Worm (Caenorhabditis elegans): ENCODE measurements around the gene mlt-3.

DNA sequence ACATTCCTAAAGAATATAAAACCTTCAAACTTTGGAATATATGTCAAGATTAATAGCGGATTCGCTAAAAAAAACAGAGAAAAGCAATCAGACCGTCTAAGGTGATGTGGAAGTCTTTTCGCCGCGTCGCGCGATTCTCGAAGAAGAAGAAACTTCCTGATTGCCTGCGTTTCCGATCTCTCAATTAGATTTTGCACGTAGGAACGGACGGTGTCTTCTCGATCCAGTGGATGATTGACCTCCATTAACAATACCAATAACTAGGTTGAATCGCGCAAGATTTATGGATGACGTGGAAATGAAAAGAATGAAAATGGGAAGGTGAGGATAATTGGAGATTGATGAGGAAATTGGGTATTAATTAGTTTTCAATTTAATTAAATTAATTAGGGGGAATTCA is 9.8 kb downstream of the mlt-3 start:
- TF ChIP-seq zag-1 (tag; optimal IDR thresholded peaks at IDR 0.05): no peak
- no peak for TF ChIP-seq nhr-237 (tag; optimal IDR thresholded peaks at IDR 0.05)
- TF ChIP-seq arid-1 (GFP tag; conservative IDR thresholded peaks at IDR 0.05): no peak
- TF ChIP-seq ztf-11 (tag; optimal IDR thresholded peaks at IDR 0.05): no peak
- TF ChIP-seq ceh-82 (tag; optimal IDR thresholded peaks at IDR 0.05): no peak
- no peak for TF ChIP-seq tag-97 (GFP tag; IDR thresholded peaks at IDR 0.05)
- TF ChIP-seq R02D3.7 (tag; optimal IDR thresholded peaks at IDR 0.05): no peak
